Worm (Caenorhabditis elegans) whole organism, L1 larva: ENCODE measurements around the gene D2085.7.

ENCODE experiments used
- C04F5.9 ChIP-seq: sonication (generic microtip); optimal IDR thresholded peaks from 2 replicates; lab custom pipeline; 2016; ENCODE audit warnings: missing genetic modification characterization, missing compliant biosample characterization
- C16A3.4 ChIP-seq: fragments of 150-350 bp; optimal IDR thresholded peaks from 2 replicates; lab custom pipeline; 2014; ENCODE audit warnings: missing biosample characterization, missing genetic modification characterization
- alr-1 ChIP-seq: fragments of 200-800 bp; sonication (Bioruptor generic); optimal IDR thresholded peaks from 2 replicates; lab custom pipeline; 2018; ENCODE audit warnings: borderline replicate concordance, mild to moderate bottlenecking, missing genetic modification characterization, missing compliant biosample characterization
- aly-2 ChIP-seq: fragments of 150-350 bp; optimal IDR thresholded peaks from 2 replicates; lab custom pipeline; 2014; ENCODE audit warnings: missing biosample characterization, missing genetic modification characterization
- ama-1 ChIP-seq: fragments of 150-350 bp; optimal IDR thresholded peaks from 2 replicates; lab custom pipeline; 2014
- blmp-1 ChIP-seq: fragments of 150-350 bp; optimal IDR thresholded peaks from 2 replicates; lab custom pipeline; 2014; ENCODE audit warnings: missing biosample characterization, missing genetic modification characterization
- ceh-8 ChIP-seq: fragments of 200-800 bp; sonication (Bioruptor generic); optimal IDR thresholded peaks from 2 replicates; lab custom pipeline; 2018; ENCODE audit warnings: mild to moderate bottlenecking, missing genetic modification characterization, moderate library complexity, missing compliant biosample characterization
- dpl-1 ChIP-seq, 3 experiments: fragments of 150-350 bp in 2 of 3; sonication (generic microtip) in 1 of 3; optimal IDR thresholded peaks; 2 replicates each; lab custom pipeline; 2014 to 2017; ENCODE audit warnings: missing biosample characterization in 3 of 3, missing genetic modification characterization in 3 of 3, missing genetic modification reagents in 3 of 3
- dsc-1 ChIP-seq: sonication (generic microtip); optimal IDR thresholded peaks from 2 replicates; lab custom pipeline; 2016; ENCODE audit warnings: mild to moderate bottlenecking, missing genetic modification characterization, missing compliant biosample characterization
- efl-1 ChIP-seq, 4 experiments: fragments of 150-350 bp; optimal IDR thresholded peaks in 3 of 4; peaks in 1 of 4; 1 replicate in 1 of 4; 2 replicates in 3 of 4; lab custom pipeline; 2014; ENCODE audit warnings: missing biosample characterization in 2 of 4, missing genetic modification characterization in 2 of 4, missing genetic modification reagents in 2 of 4
- elt-2 ChIP-seq: sonication (generic microtip); optimal IDR thresholded peaks from 2 replicates; lab custom pipeline; 2016; ENCODE audit warnings: missing genetic modification characterization, mild to moderate bottlenecking, inconsistent platforms, missing compliant biosample characterization, missing genetic modification reagents
- fkh-10 ChIP-seq: sonication (generic microtip); optimal IDR thresholded peaks from 2 replicates; lab custom pipeline; 2017; ENCODE audit warnings: missing biosample characterization, missing genetic modification reagents, missing genetic modification characterization
- fkh-4 ChIP-seq: sonication (generic microtip); optimal IDR thresholded peaks from 2 replicates; lab custom pipeline; 2016; ENCODE audit warnings: missing compliant biosample characterization, missing genetic modification characterization, borderline replicate concordance
- fos-1 ChIP-seq: fragments of 150-350 bp; optimal IDR thresholded peaks from 2 replicates; lab custom pipeline; 2014; ENCODE audit warnings: missing biosample characterization, missing genetic modification characterization
- hlh-17 ChIP-seq: fragments of 200-800 bp; sonication (Bioruptor generic); optimal IDR thresholded peaks from 2 replicates; lab custom pipeline; 2018; ENCODE audit warnings: missing genetic modification characterization, mild to moderate bottlenecking, missing compliant biosample characterization, moderate library complexity, borderline replicate concordance
- irx-1 ChIP-seq: sonication (generic microtip); optimal IDR thresholded peaks from 2 replicates; lab custom pipeline; 2016; ENCODE audit warnings: missing genetic modification characterization, missing compliant biosample characterization
- jun-1 ChIP-seq: fragments of 150-350 bp; optimal IDR thresholded peaks from 2 replicates; lab custom pipeline; 2014; ENCODE audit warnings: missing biosample characterization, missing genetic modification reagents, missing genetic modification characterization
- lin-14 ChIP-seq: fragments of 200-800 bp; sonication (Bioruptor generic); optimal IDR thresholded peaks from 2 replicates; lab custom pipeline; 2018; ENCODE audit warnings: mild to moderate bottlenecking, missing genetic modification characterization, moderate library complexity, missing compliant biosample characterization
- lin-15B ChIP-seq: fragments of 150-350 bp; sonication (generic microtip); optimal IDR thresholded peaks from 3 replicates; lab custom pipeline; 2014; ENCODE audit warnings: missing biosample characterization, missing genetic modification characterization
- lin-35 ChIP-seq, 2 experiments: fragments of 150-350 bp; optimal IDR thresholded peaks; 2 replicates each; lab custom pipeline; 2014; ENCODE audit warnings: missing biosample characterization in 2 of 2, missing genetic modification characterization in 2 of 2, missing genetic modification reagents in 2 of 2
- lin-39 ChIP-seq: fragments of 150-350 bp; optimal IDR thresholded peaks from 2 replicates; lab custom pipeline; 2014; ENCODE audit warnings: missing biosample characterization, missing genetic modification reagents, missing genetic modification characterization
- lir-3 ChIP-seq: sonication (generic microtip); optimal IDR thresholded peaks from 2 replicates; lab custom pipeline; 2016; ENCODE audit warnings: mild to moderate bottlenecking, missing genetic modification characterization, moderate library complexity, missing compliant biosample characterization; ENCODE audit not compliant: poor library complexity
- mef-2 ChIP-seq: fragments of 150-350 bp; optimal IDR thresholded peaks from 2 replicates; lab custom pipeline; 2014; ENCODE audit warnings: missing biosample characterization, missing genetic modification characterization
- mep-1 ChIP-seq: fragments of 150-350 bp; optimal IDR thresholded peaks from 2 replicates; lab custom pipeline; 2014; ENCODE audit warnings: missing biosample characterization, missing genetic modification characterization
- nhr-11 ChIP-seq: fragments of 150-350 bp; optimal IDR thresholded peaks from 2 replicates; lab custom pipeline; 2014; ENCODE audit warnings: missing biosample characterization, missing genetic modification characterization
- nhr-19 ChIP-seq: fragments of 200-800 bp; sonication (Bioruptor generic); conservative IDR thresholded peaks from 2 replicates; pipeline ENCODE4 v1.3.6; 2022; ENCODE audit warnings: missing genetic modification characterization, missing compliant biosample characterization
- nhr-237 ChIP-seq: fragments of 150-350 bp; optimal IDR thresholded peaks from 2 replicates; lab custom pipeline; 2014; ENCODE audit warnings: missing biosample characterization, missing genetic modification characterization
- nhr-28 ChIP-seq: fragments of 150-350 bp; optimal IDR thresholded peaks from 2 replicates; lab custom pipeline; 2014; ENCODE audit warnings: missing biosample characterization, missing genetic modification characterization
- nhr-71 ChIP-seq: sonication (generic microtip); optimal IDR thresholded peaks from 2 replicates; lab custom pipeline; 2016; ENCODE audit warnings: mild to moderate bottlenecking, missing genetic modification characterization, moderate library complexity, missing compliant biosample characterization
- nhr-77 ChIP-seq: fragments of 150-350 bp; optimal IDR thresholded peaks from 2 replicates; lab custom pipeline; 2014; ENCODE audit warnings: missing biosample characterization, missing genetic modification characterization
- nhr-84 ChIP-seq: sonication (generic microtip); optimal IDR thresholded peaks from 2 replicates; lab custom pipeline; 2017; ENCODE audit warnings: missing biosample characterization, missing genetic modification characterization
- nhr-85 ChIP-seq: sonication (generic microtip); peaks from one replicate; lab custom pipeline; 2016; ENCODE audit warnings: missing genetic modification characterization, inconsistent platforms, missing compliant biosample characterization
- nhr-90 ChIP-seq: sonication (generic microtip); optimal IDR thresholded peaks from 2 replicates; lab custom pipeline; 2016; ENCODE audit warnings: mild to moderate bottlenecking, missing genetic modification characterization, missing compliant biosample characterization; ENCODE audit not compliant: poor library complexity
- pag-3 ChIP-seq: sonication (generic microtip); optimal IDR thresholded peaks from 2 replicates; lab custom pipeline; 2017; ENCODE audit warnings: missing genetic modification characterization, mild to moderate bottlenecking, missing compliant biosample characterization, antibody characterized with exemption, borderline replicate concordance; ENCODE audit not compliant: insufficient read depth
- pax-3 ChIP-seq: fragments of 200-800 bp; sonication (Bioruptor generic); optimal IDR thresholded peaks from 2 replicates; lab custom pipeline; 2018; ENCODE audit warnings: mild to moderate bottlenecking, missing genetic modification characterization, moderate library complexity, missing compliant biosample characterization
- pqm-1 ChIP-seq: sonication (generic microtip); optimal IDR thresholded peaks from 3 replicates; lab custom pipeline; 2017; ENCODE audit warnings: missing biosample characterization, missing genetic modification characterization
- rnt-1 ChIP-seq: sonication (generic microtip); optimal IDR thresholded peaks from 2 replicates; lab custom pipeline; 2016; ENCODE audit warnings: mild to moderate bottlenecking, missing genetic modification characterization, moderate library complexity, missing compliant biosample characterization
- snpc-4 ChIP-seq: fragments of 150-350 bp; optimal IDR thresholded peaks from 2 replicates; lab custom pipeline; 2014; ENCODE audit warnings: missing biosample characterization, missing genetic modification characterization
- snu-23 ChIP-seq: sonication (generic microtip); optimal IDR thresholded peaks from 2 replicates; lab custom pipeline; 2016; ENCODE audit warnings: missing genetic modification characterization, missing compliant biosample characterization
- sox-4 ChIP-seq: sonication (generic microtip); optimal IDR thresholded peaks from 2 replicates; lab custom pipeline; 2016; ENCODE audit warnings: missing genetic modification characterization, missing compliant biosample characterization
- sup-37 ChIP-seq: fragments of 200-800 bp; sonication (Bioruptor generic); optimal IDR thresholded peaks from 2 replicates; lab custom pipeline; 2018; ENCODE audit warnings: mild to moderate bottlenecking, missing genetic modification characterization, missing compliant biosample characterization
- swsn-7 ChIP-seq: sonication (generic microtip); optimal IDR thresholded peaks from 2 replicates; lab custom pipeline; 2016; ENCODE audit warnings: missing genetic modification characterization, missing compliant biosample characterization
- tbx-2 ChIP-seq: sonication (generic microtip); optimal IDR thresholded peaks from 2 replicates; lab custom pipeline; 2016; ENCODE audit warnings: missing genetic modification characterization, missing compliant biosample characterization
- tlp-1 ChIP-seq: fragments of 150-350 bp; optimal IDR thresholded peaks from 2 replicates; lab custom pipeline; 2014; ENCODE audit warnings: missing biosample characterization, missing genetic modification characterization
- unc-86 ChIP-seq: sonication (generic microtip); optimal IDR thresholded peaks from 2 replicates; lab custom pipeline; 2016; ENCODE audit warnings: missing genetic modification characterization, missing compliant biosample characterization
- unc-98 ChIP-seq: fragments of 200-800 bp; sonication (Bioruptor generic); IDR thresholded peaks from 2 replicates; pipeline ENCODE4 v1.3.6; 2022; ENCODE audit warnings: missing genetic modification characterization, missing compliant biosample characterization
- vab-15 ChIP-seq: sonication (generic microtip); optimal IDR thresholded peaks from 2 replicates; lab custom pipeline; 2017; ENCODE audit warnings: missing genotype, mild to moderate bottlenecking, missing genetic modification characterization, missing compliant biosample characterization
- xbp-1 ChIP-seq: sonication (generic microtip); optimal IDR thresholded peaks from 2 replicates; lab custom pipeline; 2016; ENCODE audit warnings: missing genetic modification characterization, missing compliant biosample characterization

D2085.7 gene

ce11 chrII:8602337-8602944 lies 38.7 kb upstream of the D2085.7 start, which contains the start of the genes cpf-1 and rpl-26 (continued):
- TF ChIP-seq pax-3 (tag; lab: Kevin White, UChicago) (no peak), tbx-2 (tag; lab: Kevin White, UChicago) (no peak), ama-1 (lab: Kevin White, UChicago) (no peak), alr-1 (no peak), C04F5.9 (tag; lab: Kevin White, UChicago) (no peak), blmp-1 (tag; lab: Kevin White, UChicago) (peak; percentile 67), fkh-4 (tag; lab: Kevin White, UChicago) (no peak), dsc-1 (no peak), lin-14 (GFP tag; lab: Kevin White, UChicago) (no peak), vab-15 (tag; lab: Kevin White, UChicago) (no peak), rnt-1 (tag; lab: Kevin White, UChicago) (peak; percentile 61), irx-1 (tag; lab: Kevin White, UChicago) (no peak), elt-2 (tag; lab: Kevin White, UChicago) (no peak), fkh-10 (GFP tag; lab: Kevin White, UChicago) (no peak), lin-39 (no peak), sup-37 (no peak), jun-1 (peak; percentile 37), unc-98 (GFP tag; lab: Robert Waterston, UW) (no peak), nhr-77 (tag; lab: Kevin White, UChicago) (peak; percentile 37), nhr-11 (no peak), tlp-1 (tag; lab: Kevin White, UChicago) (no peak), fos-1 (tag; lab: Kevin White, UChicago) (peak; percentile 25), snpc-4 (peak; percentile 4), ceh-8 (GFP tag; lab: Kevin White, UChicago) (no peak)
- TF ChIP-seq, all 84 proteins: peak for 31

- TF ChIP-seq swsn-7 (peak; percentile 36), nhr-71 (tag; lab: Kevin White, UChicago) (peak; percentile 45), C16A3.4 (no peak), irx-1 (tag; lab: Kevin White, UChicago) (no peak), lin-39 (no peak), lin-15B (tag; lab: Kevin White, UChicago) (no peak), xbp-1 (tag; lab: Kevin White, UChicago) (no peak), fkh-4 (tag; lab: Kevin White, UChicago) (no peak), unc-86 (tag; lab: Kevin White, UChicago) (no peak), dsc-1 (peak; percentile 14), snu-23 (GFP tag; lab: Kevin White, UChicago) (peak; percentile 42), nhr-19 (GFP tag; lab: Robert Waterston, UW) (0 out of 2 replicates have a peak, but pooled peaks have one; percentile 18), lir-3 (tag; lab: Kevin White, UChicago) (no peak), nhr-237 (tag; lab: Kevin White, UChicago) (no peak), nhr-90 (tag; lab: Kevin White, UChicago) (peak; percentile 42), pax-3 (tag; lab: Kevin White, UChicago) (no peak), hlh-17 (GFP tag; lab: Kevin White, UChicago) (no peak), nhr-11 (no peak), efl-1 (optimal IDR thresholded peaks at IDR 0.05; lab: Kevin White, UChicago) (peak; percentile 50 to 51), efl-1 (GFP tag; optimal IDR thresholded peaks at IDR 0.05 in 1 of 2; lab: Kevin White, UChicago) (peak; percentile 42 to 92), mep-1 (tag; lab: Kevin White, UChicago) (no peak), mef-2 (tag; lab: Kevin White, UChicago) (no peak), nhr-28 (tag; lab: Kevin White, UChicago) (no peak), tbx-2 (tag; lab: Kevin White, UChicago) (no peak), ceh-8 (GFP tag; lab: Kevin White, UChicago) (no peak), nhr-85 (no peak), pag-3 (tag; lab: Kevin White, UChicago) (no peak), pqm-1 (no peak), dpl-1 (GFP tag; optimal IDR thresholded peaks at IDR 0.05; lab: Kevin White, UChicago) (peak in 2 of 3 experiments; percentile 22 to 44), lin-35 (GFP tag; optimal IDR thresholded peaks at IDR 0.05; lab: Kevin White, UChicago) (peak; percentile 1 to 47), sox-4 (no peak), nhr-84 (tag; lab: Kevin White, UChicago) (no peak), aly-2 (tag; lab: Kevin White, UChicago) (no peak)
These were observed 37.4 kb upstream of the D2085.7 start, which contains the start of gene suf-1 for ce11 chrII:8603567-8604359. Gene suf-1, plus strand, starts transcription at chrII:8603846.
